Worm (Caenorhabditis elegans): ENCODE data around the gene catp-5.

- no peak for TF ChIP-seq W03F9.2 (tag; optimal IDR thresholded peaks at IDR 0.05)
- TF ChIP-seq him-1 (tag; optimal IDR thresholded peaks at IDR 0.05): no peak
- TF ChIP-seq dao-5 (tag; optimal IDR thresholded peaks at IDR 0.05): no peak
Measured at ce11 chrX:8052055-8052454, 46.6 kb downstream of the catp-5 start.
